Fruit fly (Drosophila melanogaster) whole organism, embryonic: ENCODE measurements around the gene CG5861.

Experiments used
- Abd-B ChIP-seq: fragments of 200-800 bp; sonication (Bioruptor generic); optimal IDR thresholded peaks from 2 replicates; lab custom pipeline; 2018; ENCODE audit warnings: missing biosample characterization, mild to moderate bottlenecking, missing genetic modification characterization, moderate library complexity
- Atf6 ChIP-seq: fragments of 200-800 bp; sonication (Bioruptor generic); IDR thresholded peaks from 2 replicates; pipeline ENCODE4 v1.3.6; 2022; ENCODE audit warnings: missing biosample characterization, missing genetic modification characterization
- Bgb ChIP-seq: fragments of 200-800 bp; sonication (Bioruptor generic); IDR thresholded peaks from 2 replicates; pipeline ENCODE4 v1.3.6; 2022; ENCODE audit warnings: missing biosample characterization, missing genetic modification characterization; ENCODE audit not compliant: partially characterized antibody
- CG10321 ChIP-seq: fragments of 200-800 bp; sonication (Bioruptor generic); IDR thresholded peaks from 2 replicates; pipeline ENCODE4 v1.3.6; 2022; ENCODE audit warnings: missing biosample characterization, missing genetic modification characterization
- CG11398 ChIP-seq: fragments of 200-800 bp; sonication (Bioruptor generic); optimal IDR thresholded peaks from 2 replicates; lab custom pipeline; 2016; ENCODE audit warnings: missing biosample characterization, missing genetic modification characterization
- CG11695 ChIP-seq: fragments of 200-800 bp; sonication (Bioruptor generic); IDR thresholded peaks from 3 replicates; pipeline ENCODE4 v1.3.6; 2022; ENCODE audit warnings: missing biosample characterization, missing genetic modification characterization
- CG12219 ChIP-seq: fragments of 200-800 bp; sonication (Bioruptor generic); optimal IDR thresholded peaks from 3 replicates; lab custom pipeline; 2018; ENCODE audit warnings: missing biosample characterization, mild to moderate bottlenecking, missing genetic modification characterization
- CG1233 ChIP-seq: fragments of 200-800 bp; sonication (Bioruptor generic); optimal IDR thresholded peaks from 4 replicates; lab custom pipeline; 2018; ENCODE audit warnings: missing biosample characterization, mild to moderate bottlenecking, missing genetic modification characterization
- CG13296 ChIP-seq: fragments of 200-800 bp; sonication (Bioruptor generic); optimal IDR thresholded peaks from 3 replicates; lab custom pipeline; 2018; ENCODE audit warnings: missing biosample characterization, mild to moderate bottlenecking, missing genetic modification characterization
- CG14441 ChIP-seq: fragments of 200-800 bp; sonication (Bioruptor generic); IDR thresholded peaks from 2 replicates; pipeline ENCODE4 v1.3.6; 2022; ENCODE audit warnings: missing biosample characterization, missing genetic modification characterization
- CG15269 ChIP-seq: fragments of 200-800 bp; sonication (Bioruptor generic); optimal IDR thresholded peaks from 2 replicates; lab custom pipeline; 2018; ENCODE audit warnings: missing biosample characterization, mild to moderate bottlenecking, missing genetic modification characterization, moderate library complexity
- CG16779 ChIP-seq: fragments of 200-800 bp; sonication (Bioruptor generic); IDR thresholded peaks from 2 replicates; pipeline ENCODE4 v1.3.6; 2022; ENCODE audit warnings: missing biosample characterization, missing genetic modification characterization
- CG16815 ChIP-seq: fragments of 200-800 bp; sonication (Bioruptor generic); optimal IDR thresholded peaks from 3 replicates; lab custom pipeline; 2017; ENCODE audit warnings: missing biosample characterization, mild to moderate bottlenecking, missing genetic modification characterization
- CG17186 ChIP-seq: fragments of 200-800 bp; sonication (Bioruptor generic); optimal IDR thresholded peaks from 3 replicates; lab custom pipeline; 2017; ENCODE audit warnings: missing biosample characterization, missing genetic modification reagents, missing genetic modification characterization
- CG17612 ChIP-seq: fragments of 200-800 bp; sonication (Bioruptor generic); IDR thresholded peaks from 2 replicates; pipeline ENCODE4 v1.3.6; 2022; ENCODE audit warnings: missing biosample characterization, missing genetic modification characterization
- CG17802 ChIP-seq: fragments of 200-800 bp; sonication (Bioruptor generic); optimal IDR thresholded peaks from 2 replicates; lab custom pipeline; 2018; ENCODE audit warnings: missing biosample characterization, mild to moderate bottlenecking, missing genetic modification characterization, moderate library complexity
- CG17912 ChIP-seq: fragments of 200-800 bp; sonication (Bioruptor generic); optimal IDR thresholded peaks from 2 replicates; lab custom pipeline; 2018; ENCODE audit warnings: missing biosample characterization, mild to moderate bottlenecking, missing genetic modification characterization
- CG2889 ChIP-seq: fragments of 200-800 bp; sonication (Bioruptor generic); IDR thresholded peaks from 3 replicates; pipeline ENCODE4 v1.3.6; 2022; ENCODE audit warnings: missing biosample characterization, missing genetic modification characterization
- CG6654 ChIP-seq: fragments of 200-800 bp; sonication (Bioruptor generic); optimal IDR thresholded peaks from 2 replicates; lab custom pipeline; 2017; ENCODE audit warnings: missing biosample characterization, mild to moderate bottlenecking, missing genetic modification characterization
- CHES-1-like ChIP-seq: fragments of 200-800 bp; sonication (Bioruptor generic); optimal IDR thresholded peaks from 2 replicates; lab custom pipeline; 2016; ENCODE audit warnings: missing biosample characterization, missing genetic modification characterization
- D19B ChIP-seq: fragments of 200-800 bp; sonication (Bioruptor generic); optimal IDR thresholded peaks from 2 replicates; lab custom pipeline; 2017; ENCODE audit warnings: missing biosample characterization, mild to moderate bottlenecking, missing genetic modification characterization
- Deaf1 ChIP-seq: fragments of 200-800 bp; optimal IDR thresholded peaks from 3 replicates; lab custom pipeline; 2019; ENCODE audit warnings: missing biosample characterization, mild to moderate bottlenecking, missing genetic modification characterization, moderate library complexity
- Dfd ChIP-seq, 2 experiments: fragments of >200 bp; optimal IDR thresholded peaks; 2 replicates each; lab custom pipeline; 2017; ENCODE audit warnings: missing biosample characterization in 2 of 2, missing genetic modification characterization in 2 of 2
- Fer2 ChIP-seq: fragments of 200-800 bp; sonication (Bioruptor generic); optimal IDR thresholded peaks from 2 replicates; lab custom pipeline; 2018; ENCODE audit warnings: missing biosample characterization, mild to moderate bottlenecking, missing genetic modification characterization, moderate library complexity
- Mad ChIP-seq: fragments of 200-800 bp; sonication (Bioruptor generic); optimal IDR thresholded peaks from 2 replicates; lab custom pipeline; 2016; ENCODE audit warnings: missing biosample characterization, missing genetic modification characterization
- Meics ChIP-seq: fragments of 200-800 bp; sonication (Bioruptor generic); optimal IDR thresholded peaks from 2 replicates; lab custom pipeline; 2017; ENCODE audit warnings: missing biosample characterization, mild to moderate bottlenecking, missing genetic modification characterization
- Tbp ChIP-seq: fragments of >200 bp; optimal IDR thresholded peaks from 2 replicates; lab custom pipeline; 2018; ENCODE audit warnings: missing biosample characterization, missing genetic modification characterization
- Usf ChIP-seq: fragments of 200-800 bp; sonication (Bioruptor generic); optimal IDR thresholded peaks from 2 replicates; lab custom pipeline; 2017; ENCODE audit warnings: missing genotype, missing biosample characterization, missing genetic modification characterization
- ase ChIP-seq: fragments of 200-800 bp; sonication (Bioruptor generic); IDR thresholded peaks from 3 replicates; pipeline ENCODE4 v1.3.6; 2022; ENCODE audit warnings: missing biosample characterization, missing genetic modification characterization
- ato ChIP-seq: fragments of 200-800 bp; sonication (Bioruptor generic); IDR thresholded peaks from 2 replicates; pipeline ENCODE4 v1.3.6; 2022; ENCODE audit warnings: missing biosample characterization, missing genetic modification characterization; ENCODE audit not compliant: partially characterized antibody
- crc ChIP-seq: fragments of 200-800 bp; sonication (Bioruptor generic); optimal IDR thresholded peaks from 2 replicates; lab custom pipeline; 2016; ENCODE audit warnings: missing biosample characterization, missing genetic modification characterization
- croc ChIP-seq: fragments of 200-800 bp; sonication (Bioruptor generic); conservative IDR thresholded peaks from 3 replicates; pipeline ENCODE4 v1.3.6; 2022; ENCODE audit warnings: missing biosample characterization, missing genetic modification characterization
- crp ChIP-seq, 2 experiments: fragments of 200-800 bp; sonication (Bioruptor generic); optimal IDR thresholded peaks; 2 replicates in 1 of 2; 3 replicates in 1 of 2; lab custom pipeline; 2017; ENCODE audit warnings: missing biosample characterization in 2 of 2, missing genetic modification characterization in 2 of 2, mild to moderate bottlenecking in 1 of 2, moderate library complexity in 1 of 2
- cwo ChIP-seq: fragments of 200-800 bp; sonication (Bioruptor generic); optimal IDR thresholded peaks from 3 replicates; lab custom pipeline; 2017; ENCODE audit warnings: missing biosample characterization, missing genetic modification characterization, mild to moderate bottlenecking, moderate library complexity, missing genetic modification reagents
- dmrt99B ChIP-seq: fragments of 200-800 bp; sonication (Bioruptor generic); optimal IDR thresholded peaks from 2 replicates; lab custom pipeline; 2018; ENCODE audit warnings: missing biosample characterization, mild to moderate bottlenecking, missing genetic modification characterization, moderate library complexity
- exex ChIP-seq: fragments of 200-800 bp; sonication (Bioruptor generic); optimal IDR thresholded peaks from 4 replicates; lab custom pipeline; 2018; ENCODE audit warnings: missing biosample characterization, mild to moderate bottlenecking, missing genetic modification characterization, moderate library complexity
- hth ChIP-seq: fragments of >200 bp; optimal IDR thresholded peaks from 2 replicates; lab custom pipeline; 2017; ENCODE audit warnings: inconsistent platforms
- jigr1 ChIP-seq: fragments of 200-800 bp; sonication (Bioruptor generic); IDR thresholded peaks from 3 replicates; pipeline ENCODE4 v1.3.6; 2022; ENCODE audit warnings: missing biosample characterization, missing genetic modification characterization
- klu ChIP-seq: fragments of 200-800 bp; sonication (Bioruptor generic); IDR thresholded peaks from 2 replicates; pipeline ENCODE4 v1.3.6; 2022; ENCODE audit warnings: missing biosample characterization, missing genetic modification characterization
- kni ChIP-seq: fragments of 200-800 bp; sonication (Bioruptor generic); optimal IDR thresholded peaks from 3 replicates; lab custom pipeline; 2017; ENCODE audit warnings: mild to moderate bottlenecking, missing biosample characterization, missing genetic modification reagents, missing genetic modification characterization
- nerfin-2 ChIP-seq: fragments of 200-800 bp; sonication (Bioruptor generic); IDR thresholded peaks from 2 replicates; pipeline ENCODE4 v1.3.6; 2022; ENCODE audit warnings: missing biosample characterization, missing genetic modification characterization; ENCODE audit not compliant: partially characterized antibody
- pzg ChIP-seq: fragments of 200-800 bp; sonication (Bioruptor generic); optimal IDR thresholded peaks from 3 replicates; lab custom pipeline; 2018; ENCODE audit warnings: missing biosample characterization, mild to moderate bottlenecking, missing genetic modification characterization, moderate library complexity
- ranshi ChIP-seq: fragments of 200-800 bp; sonication (Bioruptor generic); IDR thresholded peaks from 2 replicates; pipeline ENCODE4 v1.3.6; 2022; ENCODE audit warnings: missing biosample characterization, missing genetic modification characterization
- sc ChIP-seq, 3 experiments: fragments of >200 bp in 2 of 3; fragments of 200-800 bp in 1 of 3; sonication (Bioruptor generic) in 1 of 3; optimal IDR thresholded peaks; 2 replicates in 2 of 3; 3 replicates in 1 of 3; lab custom pipeline; 2017; ENCODE audit warnings: mild to moderate bottlenecking in 1 of 3, missing biosample characterization in 1 of 3, missing genetic modification characterization in 1 of 3, missing genetic modification reagents in 1 of 3
- sim ChIP-seq: fragments of 200-800 bp; sonication (Bioruptor generic); IDR thresholded peaks from 2 replicates; pipeline ENCODE4 v1.3.6; 2022; ENCODE audit warnings: missing biosample characterization, missing genetic modification characterization
- sqz ChIP-seq: fragments of 200-800 bp; sonication (Bioruptor generic); optimal IDR thresholded peaks from 3 replicates; lab custom pipeline; 2018; ENCODE audit warnings: missing biosample characterization, mild to moderate bottlenecking, missing genetic modification characterization
- usp ChIP-seq: fragments of >200 bp; optimal IDR thresholded peaks from 2 replicates; lab custom pipeline; 2017; ENCODE audit warnings: missing biosample characterization, missing genetic modification characterization
- zf30C ChIP-seq: fragments of 200-800 bp; sonication (Bioruptor generic); optimal IDR thresholded peaks from 3 replicates; lab custom pipeline; 2018; ENCODE audit warnings: missing biosample characterization, mild to moderate bottlenecking, missing genetic modification characterization

The CG5861 gene

dm6 chr2L:16350742-16351568 lies 43.9 kb upstream of the CG5861 start (continued):
- peak; percentile 98 for TF ChIP-seq Mad
- TF ChIP-seq Deaf1 (tag; lab: Kevin White, UChicago) = peak; percentile 90
- no peak for TF ChIP-seq nerfin-2 (GFP tag; lab: Robert Waterston, UW)
- TF ChIP-seq Dfd (GFP tag; optimal IDR thresholded peaks at IDR 0.05; lab: Kevin White, UChicago) = peak in 1 of 2 experiments; percentile 75
- peak; percentile 99 for TF ChIP-seq CG15269 (tag; lab: Kevin White, UChicago)
- peak; percentile 98 for TF ChIP-seq cwo (GFP tag; lab: Kevin White, UChicago)
- TF ChIP-seq Fer2 (tag; lab: Kevin White, UChicago) = peak; percentile 98
- TF ChIP-seq CG17802 = peak; percentile 89
- TF ChIP-seq sqz (GFP tag; lab: Kevin White, UChicago) = peak; percentile 99
- peak; percentile 97 for TF ChIP-seq CG11398 (GFP tag; lab: Kevin White, UChicago)
- peak; percentile 96 for TF ChIP-seq Usf (GFP tag; lab: Kevin White, UChicago)
- peak; percentile 98 for TF ChIP-seq CG2889 (GFP tag; lab: Robert Waterston, UW)
- no peak for TF ChIP-seq usp (GFP tag; lab: Kevin White, UChicago)
- TF ChIP-seq crp (GFP tag; optimal IDR thresholded peaks at IDR 0.05; lab: Kevin White, UChicago) = peak in 1 of 2 experiments; percentile 73
- peak; percentile 98 for TF ChIP-seq CG16815
- peak; percentile 98 for TF ChIP-seq CG17612 (GFP tag; lab: Robert Waterston, UW)
- TF ChIP-seq CG12219 (GFP tag; lab: Kevin White, UChicago) = peak; percentile 99
- TF ChIP-seq D19B = peak; percentile 96
- TF ChIP-seq exex = peak; percentile 93
- peak; percentile 96 for TF ChIP-seq sim
- TF ChIP-seq dmrt99B (tag; lab: Kevin White, UChicago) = peak; percentile 100
- TF ChIP-seq CG13296 (GFP tag; lab: Kevin White, UChicago) = peak; percentile 99
- peak; percentile 98 for TF ChIP-seq CHES-1-like (GFP tag; lab: Kevin White, UChicago)
- TF ChIP-seq crc (GFP tag; lab: Kevin White, UChicago) = peak; percentile 98
- no peak for TF ChIP-seq Bgb (GFP tag; lab: Robert Waterston, UW)
- TF ChIP-seq pzg (GFP tag; lab: Kevin White, UChicago) = peak; percentile 25
- no peak for TF ChIP-seq hth (lab: Kevin White, UChicago)
- TF ChIP-seq ranshi = peak; percentile 98
- TF ChIP-seq Tbp (GFP tag; lab: Kevin White, UChicago) = no peak
- peak; percentile 96 for TF ChIP-seq jigr1 (GFP tag; lab: Robert Waterston, UW)
- peak; percentile 98 for TF ChIP-seq ase (GFP tag; lab: Robert Waterston, UW)
- peak; percentile 99 for TF ChIP-seq CG11695 (GFP tag; lab: Robert Waterston, UW)
- peak; percentile 98 for TF ChIP-seq croc (GFP tag; lab: Robert Waterston, UW)
- no peak for TF ChIP-seq ato (GFP tag; lab: Robert Waterston, UW)
- TF ChIP-seq Meics = peak; percentile 99
- TF ChIP-seq CG17186 (GFP tag; lab: Kevin White, UChicago) = peak; percentile 93
- peak; percentile 98 for TF ChIP-seq klu (GFP tag; lab: Robert Waterston, UW)
- TF ChIP-seq CG16779 = peak; percentile 98
- TF ChIP-seq sc (optimal IDR thresholded peaks at IDR 0.05; lab: Kevin White, UChicago) = no peak
- TF ChIP-seq sc (GFP tag; optimal IDR thresholded peaks at IDR 0.05; lab: Kevin White, UChicago) = peak; percentile 98
- peak; percentile 25 for TF ChIP-seq zf30C (GFP tag; lab: Kevin White, UChicago)
- peak; percentile 99 for TF ChIP-seq CG1233 (GFP tag; lab: Kevin White, UChicago)
- peak; percentile 93 for TF ChIP-seq CG6654 (GFP tag; lab: Kevin White, UChicago)
- peak; percentile 99 for TF ChIP-seq CG14441 (GFP tag; lab: Robert Waterston, UW)
- TF ChIP-seq CG17912 (GFP tag; lab: Kevin White, UChicago) = peak; percentile 95
- peak; percentile 98 for TF ChIP-seq Abd-B (GFP tag; lab: Kevin White, UChicago)
- TF ChIP-seq CG10321 (GFP tag; lab: Robert Waterston, UW) = peak; percentile 88
- TF ChIP-seq Atf6 (GFP tag; lab: Robert Waterston, UW) = peak; percentile 99
- TF ChIP-seq kni = peak; percentile 98
